Worm (Caenorhabditis elegans): ENCODE data around the gene dnsn-1.

DNA sequence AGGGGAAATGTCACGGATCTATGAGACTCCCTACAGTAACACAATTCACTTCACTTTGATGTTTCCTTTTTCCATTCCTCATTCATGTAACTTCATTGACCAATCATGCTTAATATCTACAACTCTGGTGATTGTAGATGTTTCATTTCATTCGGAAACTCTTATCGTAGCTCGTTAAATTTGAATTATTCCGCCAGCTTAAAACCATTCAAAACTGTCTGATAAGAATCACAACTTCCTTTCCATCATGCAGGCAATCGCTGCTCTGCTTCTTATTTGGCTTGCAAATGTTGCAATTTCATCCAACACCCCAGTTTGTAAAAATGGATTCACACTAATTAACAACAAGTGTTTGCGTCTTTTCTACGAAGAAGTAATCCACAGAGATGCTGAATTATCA is 8.3 kb downstream of the dnsn-1 start, which contains the start of gene clec-10:
- TF ChIP-seq ama-1 (optimal IDR thresholded peaks at IDR 0.05) (no peak), aly-1 (tag; optimal IDR thresholded peaks at IDR 0.05) (no peak), ceh-13 (GFP tag; optimal IDR thresholded peaks at IDR 0.05) (no peak), tbx-11 (GFP tag; IDR thresholded peaks at IDR 0.05) (no peak)
